Worm (Caenorhabditis elegans): ENCODE data around the gene ugt-66.

ugt-66 gene

ce11 chrIII:6179062-6179461, 15.3 kb downstream of the ugt-66 start (continued):
- TF ChIP-seq elt-3 (tag; optimal IDR thresholded peaks at IDR 0.05) (no peak), unc-62 (GFP tag; optimal IDR thresholded peaks at IDR 0.05) (no peak), unc-55 (GFP tag; optimal IDR thresholded peaks at IDR 0.05) (no peak), R02D3.7 (tag; optimal IDR thresholded peaks at IDR 0.05) (no peak), peb-1 (tag; optimal IDR thresholded peaks at IDR 0.05) (no peak), nhr-10 (tag; optimal IDR thresholded peaks at IDR 0.05) (no peak), alr-1 (tag; optimal IDR thresholded peaks at IDR 0.05) (no peak), ama-1 (optimal IDR thresholded peaks at IDR 0.05) (no peak), mdl-1 (tag; optimal IDR thresholded peaks at IDR 0.05) (peak in 1 of 2 experiments; percentile 8), C34F6.9 (tag; optimal IDR thresholded peaks at IDR 0.05) (no peak)

DNA sequence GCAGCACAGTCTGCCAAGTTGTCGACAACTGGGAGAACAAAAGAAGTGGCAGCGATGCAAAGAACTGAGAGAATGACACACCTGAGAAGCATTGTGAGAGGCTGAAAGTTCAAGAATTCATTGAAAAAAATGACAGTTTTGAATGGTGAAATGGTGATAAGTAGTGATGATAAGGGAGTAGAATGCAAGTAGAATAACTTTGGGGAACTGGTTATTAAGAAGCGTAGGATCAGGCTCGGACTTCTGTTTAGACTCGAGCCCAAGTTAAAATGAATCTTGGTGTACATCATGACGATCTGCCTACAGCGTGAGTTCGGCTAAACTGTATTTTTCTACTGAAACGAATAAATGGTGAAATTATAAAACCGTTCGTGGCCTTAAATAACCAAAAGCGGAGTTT, 15.8 kb downstream of the ugt-66 start, which contains the start of gene F42A10.7:
F42A10.7 (minus strand) TSS at position 101 of the 400 bp plus-strand sequence.
- TF ChIP-seq nhr-21 (tag; optimal IDR thresholded peaks at IDR 0.05) (no peak), nhr-12 (tag; optimal IDR thresholded peaks at IDR 0.05) (no peak), R02D3.7 (tag; optimal IDR thresholded peaks at IDR 0.05) (no peak), F13H6.1 (tag; optimal IDR thresholded peaks at IDR 0.05) (no peak), snpc-4 (tag; optimal IDR thresholded peaks at IDR 0.05) (no peak), nhr-11 (tag; optimal IDR thresholded peaks at IDR 0.05) (no peak), lsy-2 (tag; optimal IDR thresholded peaks at IDR 0.05) (no peak), mab-5 (tag; optimal IDR thresholded peaks at IDR 0.05) (no peak), nhr-25 (tag; optimal IDR thresholded peaks at IDR 0.05) (no peak), ZK546.5 (tag; optimal IDR thresholded peaks at IDR 0.05) (no peak), zag-1 (tag; optimal IDR thresholded peaks at IDR 0.05) (no peak), nhr-6 (tag; optimal IDR thresholded peaks at IDR 0.05) (no peak), mdl-1 (tag; optimal IDR thresholded peaks at IDR 0.05) (no peak), unc-62 (GFP tag; optimal IDR thresholded peaks at IDR 0.05) (no peak), ceh-82 (tag; optimal IDR thresholded peaks at IDR 0.05) (no peak)

ce11 chrIII:6177631-6178030, 16.7 kb downstream of the ugt-66 start:
- TF ChIP-seq ztf-11 (tag; optimal IDR thresholded peaks at IDR 0.05): no peak
- peak; percentile 45 for TF ChIP-seq fos-1 (tag; optimal IDR thresholded peaks at IDR 0.05)

DNA sequence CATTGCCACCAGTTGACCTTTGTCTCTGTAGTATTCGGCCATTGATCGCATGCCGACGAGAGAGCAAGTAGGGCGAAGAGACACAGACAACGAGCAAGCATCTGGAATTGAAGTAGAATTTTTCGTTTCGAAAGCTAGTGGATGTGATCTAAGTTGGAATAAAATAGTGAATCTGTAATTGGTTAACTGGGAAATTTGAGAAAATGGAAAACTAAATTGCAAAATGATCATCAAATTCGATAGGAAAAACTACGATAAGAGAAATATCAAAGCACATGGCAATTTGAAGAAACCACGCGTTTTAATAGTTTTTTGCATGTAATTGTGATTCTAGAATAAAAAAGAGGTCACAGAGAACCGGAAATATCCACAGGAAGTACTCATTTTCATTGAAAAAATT, 17.6 kb downstream of the ugt-66 start, which contains the start of gene F42A10.6:
F42A10.6 (minus strand) TSS at position 101 of the 400 bp plus-strand sequence.
- TF ChIP-seq fos-1 (tag; optimal IDR thresholded peaks at IDR 0.05) (peak; percentile 23), F13H6.1 (tag; optimal IDR thresholded peaks at IDR 0.05) (no peak)

DNA sequence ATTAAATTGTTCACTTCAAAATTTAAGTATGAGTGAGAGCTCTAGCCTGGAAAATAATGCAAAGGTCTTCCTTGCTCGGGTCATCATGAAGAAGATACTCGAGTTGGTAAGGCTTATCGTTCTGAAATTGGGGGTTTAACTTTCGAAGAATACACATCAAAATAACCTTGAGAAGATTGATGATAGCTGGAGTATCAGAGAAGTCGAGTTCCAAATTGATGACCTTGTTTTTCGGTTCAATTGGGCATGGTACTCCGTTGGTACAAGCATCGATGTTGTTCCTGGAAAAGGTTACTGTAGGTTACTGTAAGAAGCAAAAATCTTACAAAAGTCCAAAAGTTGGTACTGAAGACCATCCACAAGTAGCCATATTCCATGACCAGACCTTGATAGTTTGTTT, 18.2 kb downstream of the ugt-66 start:
- no peak for TF ChIP-seq fos-1 (tag; optimal IDR thresholded peaks at IDR 0.05)
- no peak for TF ChIP-seq gmeb-1 (tag; optimal IDR thresholded peaks at IDR 0.05)
- TF ChIP-seq R02D3.7 (tag; optimal IDR thresholded peaks at IDR 0.05): no peak
- TF ChIP-seq ZK546.5 (tag; optimal IDR thresholded peaks at IDR 0.05): no peak
- no peak for TF ChIP-seq ceh-16 (tag; optimal IDR thresholded peaks at IDR 0.05)
- TF ChIP-seq aly-2 (tag; optimal IDR thresholded peaks at IDR 0.05): no peak
- no peak for TF ChIP-seq C34F6.9 (tag; optimal IDR thresholded peaks at IDR 0.05)
- TF ChIP-seq nhr-23 (tag; optimal IDR thresholded peaks at IDR 0.05): no peak
- no peak for TF ChIP-seq unc-39 (tag; optimal IDR thresholded peaks at IDR 0.05)
- TF ChIP-seq lsy-2 (tag; optimal IDR thresholded peaks at IDR 0.05): no peak
- TF ChIP-seq nhr-10 (tag; optimal IDR thresholded peaks at IDR 0.05): no peak
- no peak for TF ChIP-seq lin-11 (tag; optimal IDR thresholded peaks at IDR 0.05)
- TF ChIP-seq ama-1 (optimal IDR thresholded peaks at IDR 0.05): no peak

- TF ChIP-seq crh-2 (tag; optimal IDR thresholded peaks at IDR 0.05) (peak; percentile 80), sma-9 (GFP tag; optimal IDR thresholded peaks at IDR 0.05) (peak; percentile 67), sma-9 (tag; optimal IDR thresholded peaks at IDR 0.05) (no peak), peb-1 (tag; optimal IDR thresholded peaks at IDR 0.05) (no peak), unc-39 (tag; optimal IDR thresholded peaks at IDR 0.05) (no peak), nhr-11 (tag; optimal IDR thresholded peaks at IDR 0.05) (no peak), nhr-12 (tag; optimal IDR thresholded peaks at IDR 0.05) (no peak), ztf-4 (tag; optimal IDR thresholded peaks at IDR 0.05) (peak; percentile 17), nhr-25 (tag; optimal IDR thresholded peaks at IDR 0.05) (no peak), mab-5 (tag; optimal IDR thresholded peaks at IDR 0.05) (peak; percentile 66), R02D3.7 (tag; optimal IDR thresholded peaks at IDR 0.05) (no peak), nhr-237 (tag; optimal IDR thresholded peaks at IDR 0.05) (no peak), skn-1 (tag; optimal IDR thresholded peaks at IDR 0.05) (no peak), ztf-11 (tag; optimal IDR thresholded peaks at IDR 0.05) (no peak), nhr-77 (tag; optimal IDR thresholded peaks at IDR 0.05) (peak; percentile 38), dmd-4 (tag; optimal IDR thresholded peaks at IDR 0.05) (no peak), sem-4 (tag; optimal IDR thresholded peaks at IDR 0.05) (peak; percentile 28), nhr-6 (tag; optimal IDR thresholded peaks at IDR 0.05) (peak; percentile 46), ama-1 (optimal IDR thresholded peaks at IDR 0.05) (no peak), F13H6.1 (tag; optimal IDR thresholded peaks at IDR 0.05) (peak; percentile 50), mdl-1 (tag; optimal IDR thresholded peaks at IDR 0.05) (no peak), ceh-16 (tag; optimal IDR thresholded peaks at IDR 0.05) (no peak), fos-1 (tag; optimal IDR thresholded peaks at IDR 0.05) (peak; percentile 17), elt-1 (tag; optimal IDR thresholded peaks at IDR 0.05) (no peak), nhr-21 (tag; optimal IDR thresholded peaks at IDR 0.05) (peak; percentile 57), C34F6.9 (tag; optimal IDR thresholded peaks at IDR 0.05) (peak; percentile 90), ztf-1 (GFP tag; conservative IDR thresholded peaks at IDR 0.05) (no peak), egl-27 (tag; optimal IDR thresholded peaks at IDR 0.05) (no peak)
Observed at ce11 chrIII:6173020-6173597, 21.3 kb downstream of the ugt-66 start, which contains the start of the genes abcf-3 and F42A10.5. Gene abcf-3, plus strand, starts transcription at chrIII:6173403. Gene F42A10.5, minus strand, starts transcription at chrIII:6173477.

All from whole organism, L2 larva.